Fruit fly (Drosophila melanogaster) whole organism, embryonic: ENCODE data around the gene Rpp14b.

ENCODE experiments used
- Atf3 ChIP-seq: fragments of 200-800 bp; sonication (Bioruptor generic); optimal IDR thresholded peaks from 3 replicates; lab custom pipeline; 2016; ENCODE audit warnings: missing biosample characterization, missing genetic modification characterization
- Awh ChIP-seq: fragments of 200-800 bp; sonication (Bioruptor generic); IDR thresholded peaks from 2 replicates; pipeline ENCODE4, ENCODE4 v1.3.6; 2022; ENCODE audit warnings: missing biosample characterization, missing genetic modification characterization
- CG1024 ChIP-seq: fragments of 200-800 bp; sonication (Bioruptor generic); IDR thresholded peaks from 2 replicates; pipeline ENCODE4 v1.3.6; 2022; ENCODE audit warnings: missing biosample characterization, missing genetic modification characterization
- CG10274 ChIP-seq: fragments of 200-800 bp; sonication (Bioruptor generic); optimal IDR thresholded peaks from 3 replicates; lab custom pipeline; 2017; ENCODE audit warnings: missing biosample characterization, mild to moderate bottlenecking, missing genetic modification characterization
- CG10959 ChIP-seq: fragments of 200-800 bp; sonication (Bioruptor generic); IDR thresholded peaks from 2 replicates; pipeline ENCODE4 v1.3.6; 2022; ENCODE audit warnings: missing biosample characterization, missing genetic modification characterization
- CG11504 ChIP-seq: fragments of 200-800 bp; sonication (Bioruptor generic); optimal IDR thresholded peaks from 3 replicates; lab custom pipeline; 2019; ENCODE audit warnings: missing biosample characterization, mild to moderate bottlenecking, missing genetic modification characterization, moderate library complexity
- CG11560 ChIP-seq: fragments of 200-800 bp; sonication (Bioruptor generic); IDR thresholded peaks from 3 replicates; pipeline ENCODE4 v1.3.6; 2022; ENCODE audit warnings: missing biosample characterization, missing genetic modification characterization
- CG11696 ChIP-seq: fragments of 200-800 bp; sonication (Bioruptor generic); IDR thresholded peaks from 2 replicates; pipeline ENCODE4 v1.3.6; 2022; ENCODE audit warnings: missing biosample characterization, missing genetic modification characterization
- CG12744 ChIP-seq: fragments of 200-800 bp; sonication (Bioruptor generic); optimal IDR thresholded peaks from 2 replicates; lab custom pipeline; 2016; ENCODE audit warnings: missing biosample characterization, missing genetic modification characterization
- CG13296 ChIP-seq: fragments of 200-800 bp; sonication (Bioruptor generic); optimal IDR thresholded peaks from 3 replicates; lab custom pipeline; 2018; ENCODE audit warnings: missing biosample characterization, mild to moderate bottlenecking, missing genetic modification characterization
- CG1602 ChIP-seq: fragments of 200-800 bp; sonication (Bioruptor generic); optimal IDR thresholded peaks from 3 replicates; lab custom pipeline; 2016; ENCODE audit warnings: missing biosample characterization, missing genetic modification characterization
- CG1603 ChIP-seq: fragments of 200-800 bp; sonication (Bioruptor generic); optimal IDR thresholded peaks from 2 replicates; lab custom pipeline; 2019; ENCODE audit warnings: missing biosample characterization, mild to moderate bottlenecking, missing genetic modification characterization, moderate library complexity
- CG16815 ChIP-seq: fragments of 200-800 bp; sonication (Bioruptor generic); optimal IDR thresholded peaks from 3 replicates; lab custom pipeline; 2017; ENCODE audit warnings: missing biosample characterization, mild to moderate bottlenecking, missing genetic modification characterization
- CG2116 ChIP-seq: fragments of 200-800 bp; sonication (Bioruptor generic); optimal IDR thresholded peaks from 3 replicates; lab custom pipeline; 2018; ENCODE audit warnings: missing biosample characterization, mild to moderate bottlenecking, missing genetic modification characterization
- CG32767 ChIP-seq: fragments of 200-800 bp; sonication (Bioruptor generic); IDR thresholded peaks from 2 replicates; pipeline ENCODE4 v1.3.6; 2022; ENCODE audit warnings: missing biosample characterization, missing genetic modification characterization
- CG3838 ChIP-seq: fragments of 200-800 bp; sonication (Bioruptor generic); optimal IDR thresholded peaks from 3 replicates; lab custom pipeline; 2016; ENCODE audit warnings: missing biosample characterization, missing genetic modification characterization
- CG4854 ChIP-seq: fragments of 200-800 bp; sonication (Bioruptor generic); optimal IDR thresholded peaks from 2 replicates; lab custom pipeline; 2016; ENCODE audit warnings: missing biosample characterization, missing genetic modification characterization, inconsistent platforms
- CG6254 ChIP-seq: fragments of 200-800 bp; sonication (Bioruptor generic); optimal IDR thresholded peaks from 3 replicates; lab custom pipeline; 2017; ENCODE audit warnings: mild to moderate bottlenecking, missing biosample characterization, missing genetic modification reagents, missing genetic modification characterization
- CG6813 ChIP-seq: fragments of 200-800 bp; sonication (Bioruptor generic); optimal IDR thresholded peaks from 2 replicates; lab custom pipeline; 2017; ENCODE audit warnings: missing biosample characterization, missing genetic modification characterization, mild to moderate bottlenecking, moderate library complexity, missing genetic modification reagents
- CG7987 ChIP-seq: fragments of 200-800 bp; sonication (Bioruptor generic); optimal IDR thresholded peaks from 2 replicates; lab custom pipeline; 2018; ENCODE audit warnings: missing biosample characterization, mild to moderate bottlenecking, missing genetic modification characterization, moderate library complexity
- CoRest ChIP-seq: fragments of 200-800 bp; sonication (Bioruptor generic); optimal IDR thresholded peaks from 3 replicates; lab custom pipeline; 2018; ENCODE audit warnings: missing biosample characterization, mild to moderate bottlenecking, missing genetic modification characterization, moderate library complexity
- Dad ChIP-seq: fragments of 200-800 bp; sonication (Bioruptor generic); optimal IDR thresholded peaks from 3 replicates; lab custom pipeline; 2016; ENCODE audit warnings: missing biosample characterization, missing genetic modification characterization
- Mes4 ChIP-seq: fragments of 200-800 bp; sonication (Bioruptor generic); optimal IDR thresholded peaks from 2 replicates; lab custom pipeline; 2016; ENCODE audit warnings: missing biosample characterization, missing genetic modification characterization
- Ssrp ChIP-seq: fragments of 200-800 bp; sonication (Bioruptor generic); optimal IDR thresholded peaks from 2 replicates; lab custom pipeline; 2018; ENCODE audit warnings: missing biosample characterization, mild to moderate bottlenecking, missing genetic modification characterization, moderate library complexity
- Trl ChIP-seq, 3 experiments: fragments of >200 bp in 2 of 3; fragments of 200-800 bp in 1 of 3; sonication (Bioruptor generic) in 1 of 3; optimal IDR thresholded peaks; 2 replicates in 1 of 3; 3 replicates in 2 of 3; lab custom pipeline; 2016 to 2017; ENCODE audit warnings: missing biosample characterization in 1 of 3, missing genetic modification characterization in 1 of 3
- abd-A ChIP-seq: fragments of 200-800 bp; sonication (Bioruptor generic); optimal IDR thresholded peaks from 3 replicates; lab custom pipeline; 2019; ENCODE audit warnings: missing biosample characterization, mild to moderate bottlenecking, missing genetic modification characterization, moderate library complexity
- ac ChIP-seq: fragments of 200-800 bp; sonication (Bioruptor generic); optimal IDR thresholded peaks from 3 replicates; lab custom pipeline; 2017; ENCODE audit warnings: missing biosample characterization, mild to moderate bottlenecking, missing genetic modification characterization
- ase ChIP-seq: fragments of 200-800 bp; sonication (Bioruptor generic); IDR thresholded peaks from 3 replicates; pipeline ENCODE4 v1.3.6; 2022; ENCODE audit warnings: missing biosample characterization, missing genetic modification characterization
- ato ChIP-seq: fragments of 200-800 bp; sonication (Bioruptor generic); IDR thresholded peaks from 2 replicates; pipeline ENCODE4 v1.3.6; 2022; ENCODE audit warnings: missing biosample characterization, missing genetic modification characterization; ENCODE audit not compliant: partially characterized antibody
- bcd ChIP-seq: fragments of 200-800 bp; sonication (Bioruptor generic); optimal IDR thresholded peaks from 2 replicates; lab custom pipeline; 2017; ENCODE audit warnings: missing biosample characterization, mild to moderate bottlenecking, missing genetic modification characterization
- cato ChIP-seq: fragments of 200-800 bp; sonication (Bioruptor generic); optimal IDR thresholded peaks from 2 replicates; lab custom pipeline; 2016; ENCODE audit warnings: missing biosample characterization, missing genetic modification characterization, borderline replicate concordance
- croc ChIP-seq: fragments of 200-800 bp; sonication (Bioruptor generic); conservative IDR thresholded peaks from 3 replicates; pipeline ENCODE4 v1.3.6; 2022; ENCODE audit warnings: missing biosample characterization, missing genetic modification characterization
- cwo ChIP-seq: fragments of 200-800 bp; sonication (Bioruptor generic); optimal IDR thresholded peaks from 3 replicates; lab custom pipeline; 2017; ENCODE audit warnings: missing biosample characterization, missing genetic modification characterization, mild to moderate bottlenecking, moderate library complexity, missing genetic modification reagents
- dmrt99B ChIP-seq: fragments of 200-800 bp; sonication (Bioruptor generic); optimal IDR thresholded peaks from 2 replicates; lab custom pipeline; 2018; ENCODE audit warnings: missing biosample characterization, mild to moderate bottlenecking, missing genetic modification characterization, moderate library complexity
- esg ChIP-seq: fragments of 200-800 bp; sonication (Bioruptor generic); conservative IDR thresholded peaks from 2 replicates; pipeline ENCODE4 v1.3.6; 2022; ENCODE audit warnings: missing biosample characterization, missing genetic modification characterization
- exex ChIP-seq: fragments of 200-800 bp; sonication (Bioruptor generic); optimal IDR thresholded peaks from 4 replicates; lab custom pipeline; 2018; ENCODE audit warnings: missing biosample characterization, mild to moderate bottlenecking, missing genetic modification characterization, moderate library complexity
- gro ChIP-seq: fragments of 200-800 bp; sonication (Bioruptor generic); optimal IDR thresholded peaks from 2 replicates; lab custom pipeline; 2016; ENCODE audit warnings: missing biosample characterization, missing genetic modification characterization
- her ChIP-seq: fragments of 200-800 bp; sonication (Bioruptor generic); optimal IDR thresholded peaks from 2 replicates; lab custom pipeline; 2016; ENCODE audit warnings: missing biosample characterization, missing genetic modification characterization
- kay ChIP-seq: fragments of 200-800 bp; sonication (Bioruptor generic); optimal IDR thresholded peaks from 2 replicates; lab custom pipeline; 2016; ENCODE audit warnings: missing biosample characterization, missing genetic modification characterization
- sd ChIP-seq: fragments of 200-800 bp; sonication (Bioruptor generic); optimal IDR thresholded peaks from 3 replicates; lab custom pipeline; 2018; ENCODE audit warnings: missing biosample characterization, mild to moderate bottlenecking, missing genetic modification characterization, moderate library complexity
- slp2 ChIP-seq: fragments of 200-800 bp; sonication (Bioruptor generic); optimal IDR thresholded peaks from 2 replicates; lab custom pipeline; 2016; ENCODE audit warnings: missing biosample characterization, missing genetic modification characterization
- toy ChIP-seq: fragments of 200-800 bp; sonication (Bioruptor generic); IDR thresholded peaks from 2 replicates; pipeline ENCODE4 v1.3.6; 2022; ENCODE audit warnings: missing biosample characterization, missing genetic modification characterization
- trem ChIP-seq: fragments of 200-800 bp; optimal IDR thresholded peaks from 3 replicates; lab custom pipeline; 2019; ENCODE audit warnings: missing biosample characterization, mild to moderate bottlenecking, missing genetic modification characterization, moderate library complexity
- trh ChIP-seq: fragments of 200-800 bp; sonication (Bioruptor generic); optimal IDR thresholded peaks from 2 replicates; lab custom pipeline; 2016; ENCODE audit warnings: missing biosample characterization, missing genetic modification characterization
- tx ChIP-seq: fragments of 200-800 bp; sonication (Bioruptor generic); optimal IDR thresholded peaks from 2 replicates; lab custom pipeline; 2016; ENCODE audit warnings: missing biosample characterization, missing genetic modification characterization
- usp ChIP-seq: fragments of >200 bp; optimal IDR thresholded peaks from 2 replicates; lab custom pipeline; 2017; ENCODE audit warnings: missing biosample characterization, missing genetic modification characterization
- vnd ChIP-seq: fragments of 200-800 bp; sonication (Bioruptor generic); IDR thresholded peaks from 3 replicates; pipeline ENCODE4 v1.3.6; 2022; ENCODE audit warnings: missing biosample characterization, missing genetic modification characterization; ENCODE audit not compliant: partially characterized antibody
- zfh1 ChIP-seq: fragments of 200-800 bp; sonication (Bioruptor generic); IDR thresholded peaks from 3 replicates; pipeline ENCODE4 v1.3.6; 2022; ENCODE audit warnings: missing biosample characterization, missing genetic modification characterization
- zfh2 ChIP-seq: fragments of 200-800 bp; sonication (Bioruptor generic); optimal IDR thresholded peaks from 2 replicates; lab custom pipeline; 2016; ENCODE audit warnings: missing biosample characterization, missing genetic modification characterization

Rpp14b gene

DNA sequence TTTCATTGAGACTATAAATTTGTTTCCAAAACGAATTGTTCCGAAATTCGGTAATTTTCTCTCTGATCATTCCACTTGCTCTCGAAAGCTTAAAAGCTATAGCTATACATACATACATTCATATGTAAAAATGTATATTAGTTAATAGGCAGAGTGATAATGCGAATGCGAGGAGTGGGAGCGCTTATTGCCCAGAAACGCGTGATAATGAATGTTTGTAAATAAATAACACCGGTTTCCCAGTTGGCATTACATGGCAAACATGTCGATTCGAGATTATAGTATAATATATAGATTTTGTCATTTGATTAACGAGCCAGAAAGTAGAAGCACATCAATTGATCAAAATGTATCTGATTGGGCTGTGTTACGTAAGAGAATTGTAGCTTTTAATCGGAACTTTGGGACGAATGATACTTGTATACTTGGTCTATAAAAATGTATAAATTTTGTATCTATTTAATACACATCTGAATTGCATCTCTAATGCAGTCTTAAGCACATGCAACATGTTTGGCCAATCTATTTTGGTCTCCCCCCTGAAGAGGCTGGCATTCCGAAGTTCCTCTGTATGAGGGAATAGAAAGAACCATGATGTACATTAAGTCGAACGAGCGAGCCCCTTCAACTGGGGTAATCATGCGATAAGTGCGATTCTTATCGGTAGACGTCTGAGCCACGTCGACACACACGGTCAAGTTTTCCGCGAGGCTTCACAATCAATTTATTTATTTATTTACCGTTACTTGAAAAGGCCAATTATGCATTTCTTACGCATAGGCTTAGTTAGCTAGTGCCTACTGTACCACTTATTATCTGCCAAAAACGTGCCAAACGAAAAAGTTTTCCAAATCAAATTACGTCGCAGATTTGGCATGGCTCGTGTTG, 42.9 kb upstream of the Rpp14b start (continued):
- TF ChIP-seq ac (GFP tag; lab: Kevin White, UChicago) = no peak
- TF ChIP-seq Ssrp (tag; lab: Kevin White, UChicago) = no peak
- no peak for TF ChIP-seq Awh (GFP tag; lab: Robert Waterston, UW)
- no peak for TF ChIP-seq CG13296 (GFP tag; lab: Kevin White, UChicago)
- TF ChIP-seq toy (GFP tag; lab: Robert Waterston, UW) = 0 out of 2 replicates have a peak, but pooled peaks have one; percentile 11
- peak; percentile 95 for TF ChIP-seq cwo (GFP tag; lab: Kevin White, UChicago)
- TF ChIP-seq CG6254 = no peak
- TF ChIP-seq CG11504 (tag; lab: Kevin White, UChicago) = no peak
- TF ChIP-seq CG10274 = peak; percentile 85
- no peak for TF ChIP-seq kay (GFP tag; lab: Kevin White, UChicago)
- TF ChIP-seq zfh1 = no peak
- TF ChIP-seq gro (GFP tag; lab: Kevin White, UChicago) = no peak
- TF ChIP-seq CG3838 (GFP tag; lab: Kevin White, UChicago) = no peak
- no peak for TF ChIP-seq CG12744 (GFP tag; lab: Kevin White, UChicago)
- TF ChIP-seq CG32767 (GFP tag; lab: Robert Waterston, UW) = no peak
- TF ChIP-seq CG11696 (GFP tag; lab: Robert Waterston, UW) = no peak
- no peak for TF ChIP-seq CG2116
- no peak for TF ChIP-seq abd-A (tag; lab: Kevin White, UChicago)
- no peak for TF ChIP-seq CG16815 (GFP tag; lab: Kevin White, UChicago)
- no peak for TF ChIP-seq slp2 (GFP tag; lab: Kevin White, UChicago)
- no peak for TF ChIP-seq ato (GFP tag; lab: Robert Waterston, UW)
- TF ChIP-seq trem (tag; lab: Kevin White, UChicago) = no peak
- no peak for TF ChIP-seq CG10959
- TF ChIP-seq bcd (GFP tag; lab: Kevin White, UChicago) = peak; percentile 23
- no peak for TF ChIP-seq usp (GFP tag; lab: Kevin White, UChicago)
- no peak for TF ChIP-seq her (GFP tag; lab: Kevin White, UChicago)
- no peak for TF ChIP-seq Trl (optimal IDR thresholded peaks at IDR 0.05; lab: Kevin White, UChicago)
- TF ChIP-seq Trl (GFP tag; optimal IDR thresholded peaks at IDR 0.05; lab: Kevin White, UChicago) = no peak
- TF ChIP-seq CG11560 = no peak
- TF ChIP-seq CoRest (tag; lab: Kevin White, UChicago) = no peak
- no peak for TF ChIP-seq dmrt99B
- no peak for TF ChIP-seq CG6813
- TF ChIP-seq CG7987 = no peak
- TF ChIP-seq vnd (GFP tag; lab: Robert Waterston, UW) = no peak
- no peak for TF ChIP-seq croc
- TF ChIP-seq Dad (GFP tag; lab: Kevin White, UChicago) = no peak
- no peak for TF ChIP-seq CG1602 (GFP tag; lab: Kevin White, UChicago)
- TF ChIP-seq ase (GFP tag; lab: Robert Waterston, UW) = no peak
- no peak for TF ChIP-seq CG1024 (GFP tag; lab: Robert Waterston, UW)
- TF ChIP-seq Mes4 = no peak
- peak; percentile 64 for TF ChIP-seq exex
- peak; percentile 39 for TF ChIP-seq sd (tag; lab: Kevin White, UChicago)
- TF ChIP-seq tx (GFP tag; lab: Kevin White, UChicago) = no peak
- TF ChIP-seq zfh2 (GFP tag; lab: Kevin White, UChicago) = no peak
- TF ChIP-seq esg = no peak
- no peak for TF ChIP-seq cato (GFP tag; lab: Kevin White, UChicago)
- no peak for TF ChIP-seq trh (GFP tag; lab: Kevin White, UChicago)
- TF ChIP-seq CG1603 (tag; lab: Kevin White, UChicago) = no peak
- no peak for TF ChIP-seq Atf3 (GFP tag; lab: Kevin White, UChicago)
- no peak for TF ChIP-seq CG4854 (GFP tag; lab: Kevin White, UChicago)
